Worm (Caenorhabditis elegans) whole organism, mixed stage, embryonic: ENCODE data around the gene Y26G10.5.

Experiments used
- elt-1 ChIP-seq: sonication (generic microtip); optimal IDR thresholded peaks from 2 replicates; lab custom pipeline; 2017; ENCODE audit warnings: missing genetic modification characterization, mild to moderate bottlenecking, missing compliant biosample characterization, antibody characterized with exemption, moderate library complexity, borderline replicate concordance; ENCODE audit not compliant: insufficient read depth
- nhr-12 ChIP-seq: fragments of 150-350 bp; optimal IDR thresholded peaks from 2 replicates; lab custom pipeline; 2014; ENCODE audit warnings: missing biosample characterization, missing genetic modification characterization
- nhr-2 ChIP-seq: fragments of 150-350 bp; optimal IDR thresholded peaks from 2 replicates; lab custom pipeline; 2014; ENCODE audit warnings: missing biosample characterization, missing genetic modification characterization
- nhr-237 ChIP-seq: fragments of 150-350 bp; optimal IDR thresholded peaks from 2 replicates; lab custom pipeline; 2014; ENCODE audit warnings: missing biosample characterization, missing genetic modification characterization
- nhr-28 ChIP-seq: fragments of 150-350 bp; optimal IDR thresholded peaks from 2 replicates; lab custom pipeline; 2014; ENCODE audit warnings: missing biosample characterization, missing genetic modification characterization
- nhr-76 ChIP-seq: sonication (generic microtip); optimal IDR thresholded peaks from 2 replicates; lab custom pipeline; 2017; ENCODE audit warnings: missing biosample characterization, missing genetic modification characterization
- pha-4 ChIP-seq: fragments of 150-350 bp; optimal IDR thresholded peaks from 2 replicates; lab custom pipeline; 2018; ENCODE audit warnings: missing biosample characterization, missing genetic modification reagents, missing genetic modification characterization
- snpc-4 ChIP-seq: fragments of 150-350 bp; optimal IDR thresholded peaks from 2 replicates; lab custom pipeline; 2014; ENCODE audit warnings: missing biosample characterization, missing genetic modification characterization
- unc-39 ChIP-seq: fragments of 150-350 bp; optimal IDR thresholded peaks from 2 replicates; lab custom pipeline; 2014; ENCODE audit warnings: missing biosample characterization, missing genetic modification characterization
- unc-62 ChIP-seq: fragments of 150-350 bp; optimal IDR thresholded peaks from 2 replicates; lab custom pipeline; 2014; ENCODE audit warnings: missing biosample characterization, missing genetic modification reagents, missing genetic modification characterization
- ztf-11 ChIP-seq: fragments of 150-350 bp; optimal IDR thresholded peaks from 2 replicates; lab custom pipeline; 2014; ENCODE audit warnings: missing biosample characterization, missing genetic modification characterization

DNA sequence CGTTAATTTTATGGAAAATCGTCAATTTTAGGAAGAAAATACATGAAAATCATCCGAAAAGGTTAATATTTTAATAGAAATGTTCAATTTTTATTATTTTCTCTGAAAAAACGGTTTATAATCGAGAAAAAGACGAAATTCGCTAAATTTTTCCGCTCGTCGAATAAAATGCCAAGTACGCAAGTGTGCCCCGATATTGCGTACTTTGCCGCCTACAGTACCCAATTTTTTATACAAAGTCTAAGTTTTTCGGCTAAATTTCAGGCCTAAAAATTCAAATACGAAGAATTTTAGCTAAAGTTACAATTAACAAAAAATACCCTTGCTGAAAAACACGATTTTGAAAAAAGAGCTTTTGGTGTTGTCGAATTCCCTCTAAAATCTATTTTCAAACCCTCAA lies 41.8 kb downstream of the Y26G10.5 start:
- no peak for TF ChIP-seq pha-4
- no peak for TF ChIP-seq nhr-12
- no peak for TF ChIP-seq ztf-11 (tag; lab: Kevin White, UChicago)
- TF ChIP-seq nhr-237 (tag; lab: Kevin White, UChicago), result no peak
- TF ChIP-seq nhr-2, result no peak
- TF ChIP-seq unc-39 (tag; lab: Kevin White, UChicago), result no peak
- TF ChIP-seq elt-1, result no peak
- TF ChIP-seq snpc-4 (tag; lab: Kevin White, UChicago), result no peak
- TF ChIP-seq nhr-28 (tag; lab: Kevin White, UChicago), result no peak
- no peak for TF ChIP-seq unc-62 (GFP tag; lab: Kevin White, UChicago)
- no peak for TF ChIP-seq nhr-76 (tag; lab: Kevin White, UChicago)
